Fruit fly (Drosophila melanogaster) whole organism, embryonic: ENCODE results near the gene CG10301.

Experiments used
- Adf1 ChIP-seq: fragments of 200-800 bp; sonication (Bioruptor generic); IDR thresholded peaks from 2 replicates; pipeline ENCODE4 v1.3.6; 2022; ENCODE audit warnings: missing biosample characterization, missing genetic modification characterization
- Aef1 ChIP-seq: fragments of 200-800 bp; sonication (Bioruptor generic); IDR thresholded peaks from 3 replicates; pipeline ENCODE4 v1.3.6; 2022; ENCODE audit warnings: missing biosample characterization, missing genetic modification characterization
- Asciz ChIP-seq: fragments of 200-800 bp; sonication (Bioruptor generic); optimal IDR thresholded peaks from 2 replicates; lab custom pipeline; 2017; ENCODE audit warnings: missing biosample characterization, mild to moderate bottlenecking, missing genetic modification characterization, missing genetic modification reagents
- Atf-2 ChIP-seq: fragments of 200-800 bp; sonication (Bioruptor generic); optimal IDR thresholded peaks from 2 replicates; lab custom pipeline; 2016; ENCODE audit warnings: missing biosample characterization, missing genetic modification characterization
- Awh ChIP-seq: fragments of 200-800 bp; sonication (Bioruptor generic); IDR thresholded peaks from 2 replicates; pipeline ENCODE4, ENCODE4 v1.3.6; 2022; ENCODE audit warnings: missing biosample characterization, missing genetic modification characterization
- BEAF-32 ChIP-seq: fragments of 200-800 bp; sonication (Bioruptor generic); optimal IDR thresholded peaks from 3 replicates; lab custom pipeline; 2017; ENCODE audit warnings: missing biosample characterization, missing genetic modification characterization, mild to moderate bottlenecking, moderate library complexity, missing genetic modification reagents
- CG10565 ChIP-seq: fragments of 200-800 bp; sonication (Bioruptor generic); optimal IDR thresholded peaks from 3 replicates; lab custom pipeline; 2016; ENCODE audit warnings: missing biosample characterization, mild to moderate bottlenecking, missing genetic modification characterization
- CG11398 ChIP-seq: fragments of 200-800 bp; sonication (Bioruptor generic); optimal IDR thresholded peaks from 2 replicates; lab custom pipeline; 2016; ENCODE audit warnings: missing biosample characterization, missing genetic modification characterization
- CG12236 ChIP-seq: fragments of 200-800 bp; sonication (Bioruptor generic); optimal IDR thresholded peaks from 2 replicates; lab custom pipeline; 2016; ENCODE audit warnings: missing biosample characterization, missing genetic modification characterization
- CG13424 ChIP-seq: fragments of 200-800 bp; sonication (Bioruptor generic); optimal IDR thresholded peaks from 2 replicates; lab custom pipeline; 2019; ENCODE audit warnings: missing biosample characterization, mild to moderate bottlenecking, missing genetic modification characterization, moderate library complexity
- CG13624 ChIP-seq: fragments of 200-800 bp; sonication (Bioruptor generic); optimal IDR thresholded peaks from 2 replicates; lab custom pipeline; 2016; ENCODE audit warnings: missing biosample characterization, missing genetic modification characterization
- CG13775 ChIP-seq: fragments of 200-800 bp; sonication (Bioruptor generic); optimal IDR thresholded peaks from 3 replicates; lab custom pipeline; 2017; ENCODE audit warnings: missing biosample characterization, mild to moderate bottlenecking, missing genetic modification characterization
- CG14860 ChIP-seq: fragments of 200-800 bp; sonication (Bioruptor generic); IDR thresholded peaks from 3 replicates; pipeline ENCODE4 v1.3.6; 2022; ENCODE audit warnings: missing biosample characterization, missing genetic modification characterization; ENCODE audit not compliant: partially characterized antibody
- CG1529 ChIP-seq: fragments of 200-800 bp; sonication (Bioruptor generic); optimal IDR thresholded peaks from 3 replicates; lab custom pipeline; 2018; ENCODE audit warnings: missing biosample characterization, missing genetic modification characterization
- CG18476 ChIP-seq: fragments of 200-800 bp; sonication (Bioruptor generic); optimal IDR thresholded peaks from 2 replicates; lab custom pipeline; 2016; ENCODE audit warnings: missing biosample characterization, mild to moderate bottlenecking, missing genetic modification characterization
- CG30403 ChIP-seq: fragments of 200-800 bp; sonication (Bioruptor generic); optimal IDR thresholded peaks from 3 replicates; lab custom pipeline; 2016; ENCODE audit warnings: missing biosample characterization, missing genetic modification characterization
- CG34224 ChIP-seq: fragments of 200-800 bp; sonication (Bioruptor generic); IDR thresholded peaks from 3 replicates; pipeline ENCODE4 v1.3.6; 2022; ENCODE audit warnings: missing biosample characterization, missing genetic modification characterization; ENCODE audit not compliant: partially characterized antibody
- CG3995 ChIP-seq: fragments of 200-800 bp; sonication (Bioruptor generic); optimal IDR thresholded peaks from 3 replicates; lab custom pipeline; 2016; ENCODE audit warnings: missing biosample characterization, missing genetic modification characterization
- CG4328 ChIP-seq: fragments of 200-800 bp; sonication (Bioruptor generic); optimal IDR thresholded peaks from 3 replicates; lab custom pipeline; 2017; ENCODE audit warnings: missing biosample characterization, missing genetic modification reagents, missing genetic modification characterization
- CG7839 ChIP-seq: fragments of 200-800 bp; sonication (Bioruptor generic); optimal IDR thresholded peaks from 3 replicates; lab custom pipeline; 2018; ENCODE audit warnings: missing biosample characterization, mild to moderate bottlenecking, missing genetic modification characterization, moderate library complexity
- CG9876 ChIP-seq: fragments of 200-800 bp; sonication (Bioruptor generic); optimal IDR thresholded peaks from 2 replicates; lab custom pipeline; 2016; ENCODE audit warnings: missing biosample characterization, missing genetic modification characterization
- CHES-1-like ChIP-seq: fragments of 200-800 bp; sonication (Bioruptor generic); optimal IDR thresholded peaks from 2 replicates; lab custom pipeline; 2016; ENCODE audit warnings: missing biosample characterization, missing genetic modification characterization
- Doc2 ChIP-seq: fragments of 200-800 bp; sonication (Bioruptor generic); IDR thresholded peaks from 2 replicates; pipeline ENCODE4 v1.3.6; 2022; ENCODE audit warnings: missing biosample characterization, missing genetic modification characterization
- Drgx ChIP-seq: fragments of 200-800 bp; sonication (Bioruptor generic); IDR thresholded peaks from 2 replicates; pipeline ENCODE4 v1.3.6; 2022; ENCODE audit warnings: missing biosample characterization, missing genetic modification characterization
- Ets65A ChIP-seq: fragments of 200-800 bp; sonication (Bioruptor generic); peaks from one replicate; lab custom pipeline; 2016; ENCODE audit warnings: missing biosample characterization, missing genetic modification characterization
- Fer2 ChIP-seq: fragments of 200-800 bp; sonication (Bioruptor generic); optimal IDR thresholded peaks from 2 replicates; lab custom pipeline; 2018; ENCODE audit warnings: missing biosample characterization, mild to moderate bottlenecking, missing genetic modification characterization, moderate library complexity
- HHEX ChIP-seq: fragments of 200-800 bp; sonication (Bioruptor generic); optimal IDR thresholded peaks from 3 replicates; lab custom pipeline; 2017; ENCODE audit warnings: missing biosample characterization, mild to moderate bottlenecking, missing genetic modification characterization, missing genetic modification reagents
- Hmr ChIP-seq: fragments of 200-800 bp; sonication (Bioruptor generic); optimal IDR thresholded peaks from 3 replicates; lab custom pipeline; 2017; ENCODE audit warnings: mild to moderate bottlenecking, missing biosample characterization, missing genetic modification reagents, missing genetic modification characterization
- NFAT ChIP-seq: fragments of 200-800 bp; sonication (Bioruptor generic); IDR thresholded peaks from 2 replicates; pipeline ENCODE4 v1.3.6; 2022; ENCODE audit warnings: missing biosample characterization, missing genetic modification characterization
- Oaz ChIP-seq: fragments of 200-800 bp; sonication (Bioruptor generic); IDR thresholded peaks from 2 replicates; pipeline ENCODE4 v1.3.6; 2022; ENCODE audit warnings: missing biosample characterization, missing genetic modification characterization
- PHDP ChIP-seq: fragments of 200-800 bp; sonication (Bioruptor generic); optimal IDR thresholded peaks from 3 replicates; lab custom pipeline; 2018; ENCODE audit warnings: missing biosample characterization, mild to moderate bottlenecking, missing genetic modification characterization, moderate library complexity
- Sin3A ChIP-seq: fragments of >200 bp; optimal IDR thresholded peaks from 2 replicates; lab custom pipeline; 2018
- abd-A ChIP-seq: fragments of 200-800 bp; sonication (Bioruptor generic); optimal IDR thresholded peaks from 3 replicates; lab custom pipeline; 2019; ENCODE audit warnings: missing biosample characterization, mild to moderate bottlenecking, missing genetic modification characterization, moderate library complexity
- bcd ChIP-seq: fragments of 200-800 bp; sonication (Bioruptor generic); optimal IDR thresholded peaks from 2 replicates; lab custom pipeline; 2017; ENCODE audit warnings: missing biosample characterization, mild to moderate bottlenecking, missing genetic modification characterization
- btn ChIP-seq: fragments of 200-800 bp; sonication (Bioruptor generic); optimal IDR thresholded peaks from 2 replicates; lab custom pipeline; 2016; ENCODE audit warnings: missing biosample characterization, missing genetic modification characterization
- cas ChIP-seq: fragments of 200-800 bp; sonication (Bioruptor generic); IDR thresholded peaks from 2 replicates; pipeline ENCODE4 v1.3.6; 2022; ENCODE audit warnings: missing biosample characterization, missing genetic modification characterization
- chn ChIP-seq: fragments of 200-800 bp; sonication (Bioruptor generic); optimal IDR thresholded peaks from 2 replicates; lab custom pipeline; 2016; ENCODE audit warnings: missing biosample characterization, missing genetic modification characterization
- disco-r ChIP-seq: fragments of 200-800 bp; sonication (Bioruptor generic); optimal IDR thresholded peaks from 2 replicates; lab custom pipeline; 2016; ENCODE audit warnings: missing biosample characterization, missing genetic modification characterization
- en ChIP-seq: fragments of 200-800 bp; sonication (Bioruptor generic); optimal IDR thresholded peaks from 2 replicates; lab custom pipeline; 2016; ENCODE audit warnings: missing biosample characterization, missing genetic modification characterization
- ftz-f1 ChIP-seq: fragments of 200-800 bp; sonication (Bioruptor generic); optimal IDR thresholded peaks from 2 replicates; lab custom pipeline; 2016; ENCODE audit warnings: missing biosample characterization, missing genetic modification characterization
- gt ChIP-seq: fragments of 200-800 bp; sonication (Bioruptor generic); IDR thresholded peaks from 2 replicates; pipeline ENCODE4 v1.3.6; 2022; ENCODE audit warnings: missing biosample characterization, missing genetic modification characterization
- knrl ChIP-seq: fragments of 200-800 bp; sonication (Bioruptor generic); IDR thresholded peaks from 3 replicates; pipeline ENCODE4 v1.3.6; 2022; ENCODE audit warnings: missing biosample characterization, missing genetic modification characterization; ENCODE audit not compliant: partially characterized antibody
- mirr ChIP-seq: fragments of 200-800 bp; sonication (Bioruptor generic); optimal IDR thresholded peaks from 3 replicates; lab custom pipeline; 2018; ENCODE audit warnings: missing biosample characterization, mild to moderate bottlenecking, missing genetic modification characterization
- onecut ChIP-seq: fragments of 200-800 bp; sonication (Bioruptor generic); IDR thresholded peaks from 2 replicates; pipeline ENCODE4 v1.3.6; 2022; ENCODE audit warnings: missing biosample characterization, missing genetic modification characterization
- pho ChIP-seq: fragments of 200-800 bp; sonication (Bioruptor generic); optimal IDR thresholded peaks from 2 replicates; lab custom pipeline; 2016; ENCODE audit warnings: missing biosample characterization, missing genetic modification characterization
- phol ChIP-seq: fragments of 200-800 bp; sonication (Bioruptor generic); optimal IDR thresholded peaks from 3 replicates; lab custom pipeline; 2018; ENCODE audit warnings: missing biosample characterization, mild to moderate bottlenecking, missing genetic modification characterization, moderate library complexity
- pzg ChIP-seq: fragments of 200-800 bp; sonication (Bioruptor generic); optimal IDR thresholded peaks from 3 replicates; lab custom pipeline; 2018; ENCODE audit warnings: missing biosample characterization, mild to moderate bottlenecking, missing genetic modification characterization, moderate library complexity
- slp2 ChIP-seq: fragments of 200-800 bp; sonication (Bioruptor generic); optimal IDR thresholded peaks from 2 replicates; lab custom pipeline; 2016; ENCODE audit warnings: missing biosample characterization, missing genetic modification characterization
- sqz ChIP-seq: fragments of 200-800 bp; sonication (Bioruptor generic); optimal IDR thresholded peaks from 3 replicates; lab custom pipeline; 2018; ENCODE audit warnings: missing biosample characterization, mild to moderate bottlenecking, missing genetic modification characterization
- vnd ChIP-seq: fragments of 200-800 bp; sonication (Bioruptor generic); IDR thresholded peaks from 3 replicates; pipeline ENCODE4 v1.3.6; 2022; ENCODE audit warnings: missing biosample characterization, missing genetic modification characterization; ENCODE audit not compliant: partially characterized antibody
- z ChIP-seq: fragments of 200-800 bp; sonication (Bioruptor generic); IDR thresholded peaks from 3 replicates; pipeline ENCODE4 v1.3.6; 2022; ENCODE audit warnings: missing biosample characterization, missing genetic modification characterization
- zfh1 ChIP-seq: fragments of 200-800 bp; sonication (Bioruptor generic); IDR thresholded peaks from 3 replicates; pipeline ENCODE4 v1.3.6; 2022; ENCODE audit warnings: missing biosample characterization, missing genetic modification characterization

Gene CG10301

DNA sequence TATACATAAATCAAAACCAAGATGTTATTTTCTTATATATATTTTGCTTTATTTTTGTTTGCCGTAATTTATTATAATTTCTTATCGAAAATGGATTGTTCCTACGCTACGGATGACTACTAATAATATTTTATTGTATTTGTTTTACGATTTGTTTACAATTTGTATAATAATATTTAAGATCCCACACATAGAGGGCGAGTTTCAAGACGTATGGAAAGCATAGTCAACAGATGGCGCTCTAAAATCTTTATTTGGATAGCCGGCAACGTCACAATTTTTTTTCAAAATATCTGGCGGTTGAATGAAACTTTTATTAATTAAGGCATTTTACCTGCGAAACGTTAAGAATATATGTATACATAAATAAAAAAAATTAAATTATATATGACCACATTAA lies 12.0 kb downstream of the CG10301 start (continued):
- TF ChIP-seq CG7839 (tag; lab: Kevin White, UChicago) (peak; percentile 35), Ets65A (peak; percentile 91), Fer2 (tag; lab: Kevin White, UChicago) (no peak), abd-A (tag; lab: Kevin White, UChicago) (peak; percentile 63), Doc2 (GFP tag; lab: Robert Waterston, UW) (no peak), Awh (GFP tag; lab: Robert Waterston, UW) (no peak), CG30403 (peak; percentile 42), CG13624 (GFP tag; lab: Kevin White, UChicago) (no peak), Asciz (peak; percentile 2), Hmr (GFP tag; lab: Kevin White, UChicago) (peak; percentile 76), CG3995 (GFP tag; lab: Kevin White, UChicago) (peak; percentile 25), CG11398 (GFP tag; lab: Kevin White, UChicago) (no peak), sqz (GFP tag; lab: Kevin White, UChicago) (no peak), Adf1 (GFP tag; lab: Robert Waterston, UW) (no peak), gt (no peak), HHEX (GFP tag; lab: Kevin White, UChicago) (no peak), NFAT (GFP tag; lab: Robert Waterston, UW) (peak; percentile 32; the same call in 1 of the 2 replicates), CG12236 (GFP tag; lab: Kevin White, UChicago) (no peak), CG1529 (GFP tag; lab: Kevin White, UChicago) (no peak), bcd (GFP tag; lab: Kevin White, UChicago) (no peak), Sin3A (lab: Kevin White, UChicago) (no peak), Aef1 (GFP tag; lab: Robert Waterston, UW) (no peak), onecut (GFP tag; lab: Robert Waterston, UW) (peak; percentile 22; the same call in 1 of the 2 replicates), CG13775 (peak; percentile 3), mirr (GFP tag; lab: Kevin White, UChicago) (no peak), CG9876 (GFP tag; lab: Kevin White, UChicago) (no peak), CG14860 (GFP tag; lab: Robert Waterston, UW) (no peak), Drgx (no peak), BEAF-32 (peak; percentile 2), CHES-1-like (GFP tag; lab: Kevin White, UChicago) (no peak), cas (GFP tag; lab: Robert Waterston, UW) (no peak), en (GFP tag; lab: Kevin White, UChicago) (no peak), pho (GFP tag; lab: Kevin White, UChicago) (no peak), zfh1 (GFP tag; lab: Robert Waterston, UW) (no peak), btn (GFP tag; lab: Kevin White, UChicago) (no peak), Atf-2 (GFP tag; lab: Kevin White, UChicago) (no peak), CG34224 (GFP tag; lab: Robert Waterston, UW) (no peak), CG18476 (GFP tag; lab: Kevin White, UChicago) (peak; percentile 11), pzg (GFP tag; lab: Kevin White, UChicago) (peak; percentile 20), ftz-f1 (GFP tag; lab: Kevin White, UChicago) (no peak), knrl (GFP tag; lab: Robert Waterston, UW) (no peak; the same call in 2 of the 3 replicates), disco-r (no peak), phol (tag; lab: Kevin White, UChicago) (peak; percentile 15), vnd (GFP tag; lab: Robert Waterston, UW) (no peak), CG10565 (GFP tag; lab: Kevin White, UChicago) (no peak), slp2 (GFP tag; lab: Kevin White, UChicago) (no peak), z (GFP tag; lab: Robert Waterston, UW) (no peak), Oaz (GFP tag; lab: Robert Waterston, UW) (no peak), CG4328 (GFP tag; lab: Kevin White, UChicago) (no peak), PHDP (peak; percentile 64), CG13424 (peak; percentile 33), chn (GFP tag; lab: Kevin White, UChicago) (no peak)
